Worm (Caenorhabditis elegans) whole organism, L2 larva: ENCODE measurements around the gene ife-5.

Source experiments
- alr-1 ChIP-seq: fragments of 150-350 bp; optimal IDR thresholded peaks from 2 replicates; lab custom pipeline; 2014; ENCODE audit warnings: missing biosample characterization, missing genetic modification characterization
- dmd-4 ChIP-seq: sonication (generic microtip); optimal IDR thresholded peaks from 2 replicates; lab custom pipeline; 2017; ENCODE audit warnings: missing biosample characterization, missing genetic modification characterization
- egl-27 ChIP-seq: sonication (generic microtip); optimal IDR thresholded peaks from 3 replicates; lab custom pipeline; 2017; ENCODE audit warnings: missing biosample characterization, missing genetic modification reagents, missing genetic modification characterization
- elt-3 ChIP-seq: sonication (generic microtip); optimal IDR thresholded peaks from 2 replicates; lab custom pipeline; 2017; ENCODE audit warnings: missing biosample characterization, missing genetic modification characterization
- lin-13 ChIP-seq: fragments of 150-350 bp; optimal IDR thresholded peaks from 2 replicates; lab custom pipeline; 2014; ENCODE audit warnings: missing biosample characterization, missing genetic modification reagents, missing genetic modification characterization
- mdl-1 ChIP-seq, 2 experiments: fragments of 150-350 bp in 1 of 2; sonication (generic microtip) in 1 of 2; optimal IDR thresholded peaks; 2 replicates each; lab custom pipeline; 2017; ENCODE audit warnings: missing biosample characterization in 2 of 2, missing genetic modification characterization in 2 of 2
- nhr-10 ChIP-seq: sonication (generic microtip); optimal IDR thresholded peaks from 2 replicates; lab custom pipeline; 2017; ENCODE audit warnings: missing biosample characterization, missing genetic modification characterization
- nhr-11 ChIP-seq: fragments of 150-350 bp; optimal IDR thresholded peaks from 2 replicates; lab custom pipeline; 2014; ENCODE audit warnings: missing biosample characterization, missing genetic modification characterization
- nhr-25 ChIP-seq: fragments of 150-350 bp; sonication (generic microtip); optimal IDR thresholded peaks from 3 replicates; lab custom pipeline; 2014; ENCODE audit warnings: missing biosample characterization, missing genetic modification characterization
- nhr-6 ChIP-seq: fragments of 150-350 bp; optimal IDR thresholded peaks from 2 replicates; lab custom pipeline; 2014; ENCODE audit warnings: missing biosample characterization, missing genetic modification characterization
- snpc-4 ChIP-seq: fragments of 150-350 bp; optimal IDR thresholded peaks from 2 replicates; lab custom pipeline; 2014; ENCODE audit warnings: missing biosample characterization, missing genetic modification characterization
- unc-62 ChIP-seq: fragments of 150-350 bp; optimal IDR thresholded peaks from 2 replicates; lab custom pipeline; 2014; ENCODE audit warnings: missing biosample characterization, missing genetic modification reagents, missing genetic modification characterization

ce11 chrII:12302354-12302753, 21.9 kb downstream of the ife-5 start, which contains the start of gene C50E10.1:
- no peak for TF ChIP-seq elt-3 (tag; lab: Kevin White, UChicago)
- TF ChIP-seq egl-27 (tag; lab: Kevin White, UChicago), result no peak
- TF ChIP-seq alr-1 (tag; lab: Kevin White, UChicago), result no peak
- no peak for TF ChIP-seq nhr-11 (tag; lab: Kevin White, UChicago)
- TF ChIP-seq unc-62 (GFP tag; lab: Kevin White, UChicago), result no peak
- no peak for TF ChIP-seq nhr-25 (tag; lab: Kevin White, UChicago)
- TF ChIP-seq nhr-10 (tag; lab: Kevin White, UChicago), result no peak
- TF ChIP-seq snpc-4 (tag; lab: Kevin White, UChicago), result no peak
- no peak for TF ChIP-seq dmd-4
- no peak for TF ChIP-seq mdl-1 (tag; optimal IDR thresholded peaks at IDR 0.05; lab: Kevin White, UChicago)
- no peak for TF ChIP-seq lin-13 (GFP tag; lab: Kevin White, UChicago)
- no peak for TF ChIP-seq nhr-6 (tag; lab: Kevin White, UChicago)
